Worm (Caenorhabditis elegans) whole organism, L4 larva: ENCODE data around the gene ifb-2.

Source experiments
- D1046.2 ChIP-seq: fragments of 200-800 bp; sonication (Bioruptor generic); IDR thresholded peaks from 2 replicates; pipeline ENCODE4 v1.3.6; 2022; ENCODE audit warnings: missing genetic modification characterization, missing compliant biosample characterization
- F10B5.3 ChIP-seq: sonication (generic microtip); optimal IDR thresholded peaks from 2 replicates; lab custom pipeline; 2016; ENCODE audit warnings: mild to moderate bottlenecking, missing genetic modification characterization, missing compliant biosample characterization
- F26F4.8 ChIP-seq: fragments of 200-800 bp; sonication (Bioruptor generic); conservative IDR thresholded peaks from 2 replicates; pipeline ENCODE4 v1.3.6; 2022; ENCODE audit warnings: missing genetic modification characterization, missing compliant biosample characterization
- F37D6.2 ChIP-seq: sonication (generic microtip); optimal IDR thresholded peaks from 2 replicates; lab custom pipeline; 2016; ENCODE audit warnings: mild to moderate bottlenecking, missing genetic modification characterization, missing compliant biosample characterization
- R02D3.7 ChIP-seq: fragments of 150-350 bp; sonication (generic microtip); optimal IDR thresholded peaks from 3 replicates; lab custom pipeline; 2014; ENCODE audit warnings: missing biosample characterization, missing genetic modification characterization
- T20F7.1 ChIP-seq: fragments of 200-800 bp; sonication (Bioruptor generic); optimal IDR thresholded peaks from 2 replicates; lab custom pipeline; 2018; ENCODE audit warnings: mild to moderate bottlenecking, missing genetic modification characterization, missing compliant biosample characterization
- T26A8.4 ChIP-seq: fragments of 200-800 bp; sonication (Bioruptor generic); IDR thresholded peaks from 2 replicates; pipeline ENCODE4 v1.3.6; 2022; ENCODE audit warnings: missing genetic modification characterization, missing compliant biosample characterization
- Y105C5A.15 ChIP-seq: fragments of 200-800 bp; sonication (Bioruptor generic); IDR thresholded peaks from 2 replicates; pipeline ENCODE4 v1.3.6; 2022; ENCODE audit warnings: missing genetic modification characterization, missing compliant biosample characterization
- Y48G9A.11 ChIP-seq: fragments of 200-800 bp; sonication (Bioruptor generic); IDR thresholded peaks from 2 replicates; pipeline ENCODE4 v1.3.6; 2022; ENCODE audit warnings: missing genetic modification reagents, missing genetic modification characterization, missing compliant biosample characterization
- ZK546.5 ChIP-seq, 2 experiments: sonication (generic microtip); optimal IDR thresholded peaks; 2 replicates each; lab custom pipeline; 2017; ENCODE audit warnings: missing biosample characterization in 2 of 2, missing genetic modification characterization in 2 of 2
- aha-1 ChIP-seq: fragments of 150-350 bp; peaks from one replicate; lab custom pipeline; 2014; ENCODE audit warnings: missing biosample characterization, missing genetic modification characterization
- ceh-20 ChIP-seq: fragments of 200-800 bp; sonication (Bioruptor generic); IDR thresholded peaks from 2 replicates; pipeline ENCODE4 v1.3.6; 2022; ENCODE audit warnings: missing genetic modification reagents, missing genetic modification characterization, missing compliant biosample characterization
- ceh-28 ChIP-seq: fragments of 150-350 bp; optimal IDR thresholded peaks from 2 replicates; lab custom pipeline; 2014; ENCODE audit warnings: missing biosample characterization, missing genetic modification reagents, missing genetic modification characterization
- ceh-32 ChIP-seq: sonication (generic microtip); optimal IDR thresholded peaks from 2 replicates; lab custom pipeline; 2016; ENCODE audit warnings: mild to moderate bottlenecking, missing genetic modification characterization, missing compliant biosample characterization; ENCODE audit not compliant: poor library complexity
- ceh-82 ChIP-seq: sonication (generic microtip); optimal IDR thresholded peaks from 2 replicates; lab custom pipeline; 2017; ENCODE audit warnings: missing biosample characterization, missing genetic modification characterization
- cey-2 ChIP-seq: sonication (generic microtip); optimal IDR thresholded peaks from 3 replicates; lab custom pipeline; 2017; ENCODE audit warnings: missing genetic modification characterization, mild to moderate bottlenecking, missing compliant biosample characterization, antibody characterized with exemption, borderline replicate concordance; ENCODE audit not compliant: insufficient read depth
- daf-16 ChIP-seq, 3 experiments: sonication (generic microtip); optimal IDR thresholded peaks; 2 replicates each; lab custom pipeline; 2016 to 2017; ENCODE audit warnings: missing genetic modification characterization in 3 of 3, missing genetic modification reagents in 3 of 3, mild to moderate bottlenecking in 2 of 3, missing compliant biosample characterization in 2 of 3, missing biosample characterization in 1 of 3, moderate library complexity in 1 of 3
- dmd-9 ChIP-seq: fragments of 200-800 bp; sonication (Bioruptor generic); IDR thresholded peaks from 2 replicates; pipeline ENCODE4 v1.3.6; 2022; ENCODE audit warnings: missing genetic modification reagents, missing genetic modification characterization, missing compliant biosample characterization
- dpl-1 ChIP-seq: fragments of 150-350 bp; optimal IDR thresholded peaks from 2 replicates; lab custom pipeline; 2014; ENCODE audit warnings: missing biosample characterization, missing genetic modification reagents, missing genetic modification characterization
- duxl-1 ChIP-seq: sonication (generic microtip); optimal IDR thresholded peaks from 2 replicates; lab custom pipeline; 2016; ENCODE audit warnings: mild to moderate bottlenecking, missing genetic modification characterization, moderate library complexity, missing compliant biosample characterization; ENCODE audit not compliant: poor library complexity
- dve-1 ChIP-seq: sonication (generic microtip); optimal IDR thresholded peaks from 2 replicates; lab custom pipeline; 2017; ENCODE audit warnings: antibody characterized with exemption, mild to moderate bottlenecking, missing genetic modification characterization, missing compliant biosample characterization; ENCODE audit not compliant: insufficient read depth
- fkh-10 ChIP-seq: fragments of 150-350 bp; optimal IDR thresholded peaks from 2 replicates; lab custom pipeline; 2014; ENCODE audit warnings: missing biosample characterization, missing genetic modification reagents, missing genetic modification characterization
- fos-1 ChIP-seq: fragments of 150-350 bp; optimal IDR thresholded peaks from 2 replicates; lab custom pipeline; 2014; ENCODE audit warnings: missing biosample characterization, missing genetic modification characterization
- gei-8 ChIP-seq: fragments of 200-800 bp; sonication (Bioruptor generic); optimal IDR thresholded peaks from 2 replicates; lab custom pipeline; 2018; ENCODE audit warnings: mild to moderate bottlenecking, missing genetic modification characterization, missing compliant biosample characterization
- hlh-30 ChIP-seq: sonication (generic microtip); optimal IDR thresholded peaks from 2 replicates; lab custom pipeline; 2017; ENCODE audit warnings: antibody characterized with exemption, mild to moderate bottlenecking, missing genetic modification characterization, missing compliant biosample characterization; ENCODE audit not compliant: insufficient read depth
- lin-1 ChIP-seq: fragments of 200-800 bp; sonication (Bioruptor generic); IDR thresholded peaks from 2 replicates; pipeline ENCODE4 v1.3.6; 2022; ENCODE audit warnings: missing genetic modification reagents, missing genetic modification characterization, missing compliant biosample characterization
- lin-29 ChIP-seq: fragments of 200-800 bp; sonication (Bioruptor generic); IDR thresholded peaks from 2 replicates; pipeline ENCODE4 v1.3.6; 2022; ENCODE audit warnings: missing genetic modification reagents, missing genetic modification characterization, missing compliant biosample characterization
- lsy-2 ChIP-seq, 2 experiments: fragments of 150-350 bp in 1 of 2; sonication (generic microtip) in 1 of 2; optimal IDR thresholded peaks; 2 replicates each; lab custom pipeline; 2014 to 2017; ENCODE audit warnings: missing biosample characterization in 2 of 2, missing genetic modification characterization in 2 of 2
- madf-9 ChIP-seq: fragments of 200-800 bp; sonication (Bioruptor generic); conservative IDR thresholded peaks from 2 replicates; pipeline ENCODE4 v1.3.6; 2022; ENCODE audit warnings: missing genetic modification reagents, missing genetic modification characterization, missing compliant biosample characterization
- mdl-1 ChIP-seq, 2 experiments: fragments of 150-350 bp in 1 of 2; sonication (generic microtip) in 1 of 2; optimal IDR thresholded peaks; 2 replicates each; lab custom pipeline; 2014 to 2017; ENCODE audit warnings: missing biosample characterization in 2 of 2, missing genetic modification characterization in 2 of 2
- mxl-2 ChIP-seq: fragments of 200-800 bp; sonication (Bioruptor generic); conservative IDR thresholded peaks from 2 replicates; pipeline ENCODE4 v1.3.6; 2022; ENCODE audit warnings: missing genetic modification reagents, missing genetic modification characterization, missing compliant biosample characterization
- mxl-3 ChIP-seq: fragments of 200-800 bp; sonication (Bioruptor generic); optimal IDR thresholded peaks from 2 replicates; lab custom pipeline; 2018; ENCODE audit warnings: mild to moderate bottlenecking, missing genetic modification characterization, missing compliant biosample characterization
- nhr-102 ChIP-seq: sonication (generic microtip); optimal IDR thresholded peaks from 2 replicates; lab custom pipeline; 2016; ENCODE audit warnings: mild to moderate bottlenecking, missing genetic modification characterization, moderate library complexity, missing compliant biosample characterization
- nhr-111 ChIP-seq: fragments of 200-800 bp; sonication (Bioruptor generic); optimal IDR thresholded peaks from 2 replicates; lab custom pipeline; 2018; ENCODE audit warnings: mild to moderate bottlenecking, missing genetic modification characterization, missing compliant biosample characterization
- nhr-25 ChIP-seq: sonication (generic microtip); optimal IDR thresholded peaks from 2 replicates; lab custom pipeline; 2017; ENCODE audit warnings: missing genetic modification characterization, mild to moderate bottlenecking, missing compliant biosample characterization, antibody characterized with exemption, moderate library complexity, borderline replicate concordance; ENCODE audit not compliant: insufficient read depth
- nhr-48 ChIP-seq: sonication (generic microtip); optimal IDR thresholded peaks from 2 replicates; lab custom pipeline; 2016; ENCODE audit warnings: mild to moderate bottlenecking, missing genetic modification characterization, missing compliant biosample characterization
- rbr-2 ChIP-seq: sonication (generic microtip); optimal IDR thresholded peaks from 2 replicates; lab custom pipeline; 2016; ENCODE audit warnings: missing genotype, missing genetic modification characterization, missing compliant biosample characterization
- saeg-2 ChIP-seq: fragments of 200-800 bp; sonication (Bioruptor generic); IDR thresholded peaks from 2 replicates; pipeline ENCODE4 v1.3.6; 2022; ENCODE audit warnings: missing genetic modification reagents, missing genetic modification characterization, missing compliant biosample characterization
- sdz-12 ChIP-seq: fragments of 200-800 bp; sonication (Bioruptor generic); optimal IDR thresholded peaks from 2 replicates; lab custom pipeline; 2018; ENCODE audit warnings: mild to moderate bottlenecking, missing genetic modification characterization, missing compliant biosample characterization
- skn-1 ChIP-seq: fragments of 150-350 bp; optimal IDR thresholded peaks from 2 replicates; lab custom pipeline; 2014; ENCODE audit warnings: missing biosample characterization, missing genetic modification characterization
- snpc-4 ChIP-seq: fragments of 150-350 bp; optimal IDR thresholded peaks from 2 replicates; lab custom pipeline; 2014; ENCODE audit warnings: missing biosample characterization, missing genetic modification characterization
- spr-1 ChIP-seq: sonication (generic microtip); optimal IDR thresholded peaks from 2 replicates; lab custom pipeline; 2016; ENCODE audit warnings: mild to moderate bottlenecking, missing genetic modification characterization, missing compliant biosample characterization
- spr-3 ChIP-seq: fragments of 200-800 bp; sonication (Bioruptor generic); optimal IDR thresholded peaks from 2 replicates; lab custom pipeline; 2018; ENCODE audit warnings: mild to moderate bottlenecking, missing genetic modification characterization, missing compliant biosample characterization
- tra-1 ChIP-seq: fragments of 200-800 bp; sonication (Bioruptor generic); IDR thresholded peaks from 2 replicates; pipeline ENCODE4 v1.3.6; 2022; ENCODE audit warnings: missing genetic modification reagents, missing genetic modification characterization, missing compliant biosample characterization
- unc-130 ChIP-seq: sonication (generic microtip); optimal IDR thresholded peaks from 2 replicates; lab custom pipeline; 2016; ENCODE audit warnings: missing genetic modification reagents, missing genetic modification characterization, missing compliant biosample characterization
- unc-62 ChIP-seq, 3 experiments: fragments of 150-350 bp in 1 of 3; sonication (generic microtip); optimal IDR thresholded peaks in 2 of 3; peaks in 1 of 3; 1 replicate in 1 of 3; 2 replicates in 2 of 3; lab custom pipeline; 2014 to 2017; ENCODE audit warnings: missing biosample characterization in 3 of 3, missing genetic modification characterization in 3 of 3, missing genetic modification reagents in 3 of 3, missing genotype in 1 of 3
- zag-1 ChIP-seq: fragments of 150-350 bp; optimal IDR thresholded peaks from 2 replicates; lab custom pipeline; 2014; ENCODE audit warnings: missing biosample characterization, missing genetic modification characterization
- zfp-2 ChIP-seq: sonication (generic microtip); optimal IDR thresholded peaks from 2 replicates; lab custom pipeline; 2016; ENCODE audit warnings: mild to moderate bottlenecking, missing genetic modification characterization, missing compliant biosample characterization
- zip-11 ChIP-seq: fragments of 200-800 bp; sonication (Bioruptor generic); IDR thresholded peaks from 2 replicates; pipeline ENCODE4 v1.3.6; 2022; ENCODE audit warnings: missing genetic modification characterization, missing compliant biosample characterization
- ztf-7 ChIP-seq: fragments of 150-350 bp; optimal IDR thresholded peaks from 2 replicates; lab custom pipeline; 2014; ENCODE audit warnings: missing biosample characterization, missing genetic modification characterization

The ifb-2 gene

ce11 chrII:5714807-5715206 lies 35.2 kb upstream of the ifb-2 start, which contains the start of the genes tiar-1 and lelo-4 (continued):
- no peak for TF ChIP-seq sdz-12 (GFP tag; lab: Kevin White, UChicago)
- TF ChIP-seq dmd-9 (GFP tag; lab: Robert Waterston, UW): no peak
- no peak for TF ChIP-seq zag-1 (tag; lab: Kevin White, UChicago)
- no peak for TF ChIP-seq ceh-32 (tag; lab: Kevin White, UChicago)
- no peak for TF ChIP-seq spr-3 (GFP tag; lab: Kevin White, UChicago)
- TF ChIP-seq rbr-2 (tag; lab: Kevin White, UChicago): peak; percentile 35
- peak; percentile 51 for TF ChIP-seq hlh-30
- TF ChIP-seq cey-2 (tag; lab: Kevin White, UChicago): no peak
- no peak for TF ChIP-seq mxl-2 (GFP tag; lab: Robert Waterston, UW)
- TF ChIP-seq zip-11 (GFP tag; lab: Robert Waterston, UW): no peak
- peak in 1 of 2 experiments; percentile 87 for TF ChIP-seq unc-62 (GFP tag; optimal IDR thresholded peaks at IDR 0.05 in 1 of 2; lab: Kevin White, UChicago)
- TF ChIP-seq unc-62 (tag; optimal IDR thresholded peaks at IDR 0.05; lab: Kevin White, UChicago): no peak
- TF ChIP-seq dpl-1: peak; percentile 90
- TF ChIP-seq daf-16 (GFP tag; optimal IDR thresholded peaks at IDR 0.05; lab: Kevin White, UChicago): no peak
- peak; percentile 48 for TF ChIP-seq daf-16 (tag; optimal IDR thresholded peaks at IDR 0.05; lab: Kevin White, UChicago)
- no peak for TF ChIP-seq snpc-4 (tag; lab: Kevin White, UChicago)
- TF ChIP-seq nhr-48 (tag; lab: Kevin White, UChicago): no peak
- TF ChIP-seq fos-1: no peak
- TF ChIP-seq ceh-28 (tag; lab: Kevin White, UChicago): no peak
- TF ChIP-seq R02D3.7 (tag; lab: Kevin White, UChicago): no peak
- no peak for TF ChIP-seq saeg-2 (GFP tag; lab: Robert Waterston, UW)
- no peak for TF ChIP-seq Y105C5A.15 (GFP tag; lab: Robert Waterston, UW)
- TF ChIP-seq mdl-1 (tag; optimal IDR thresholded peaks at IDR 0.05; lab: Kevin White, UChicago): no peak
- no peak for TF ChIP-seq ceh-82 (tag; lab: Kevin White, UChicago)
- TF ChIP-seq D1046.2 (GFP tag; lab: Robert Waterston, UW): no peak
- no peak for TF ChIP-seq nhr-25 (tag; lab: Kevin White, UChicago)
- TF ChIP-seq aha-1 (tag; lab: Kevin White, UChicago): no peak
- no peak for TF ChIP-seq tra-1
- no peak for TF ChIP-seq ztf-7 (tag; lab: Kevin White, UChicago)
- TF ChIP-seq duxl-1 (tag; lab: Kevin White, UChicago): no peak
- TF ChIP-seq spr-1 (tag; lab: Kevin White, UChicago): no peak
- TF ChIP-seq lin-29 (GFP tag; lab: Robert Waterston, UW): no peak
- TF ChIP-seq ZK546.5 (tag; optimal IDR thresholded peaks at IDR 0.05; lab: Kevin White, UChicago): peak in 1 of 2 experiments; percentile 84
- no peak for TF ChIP-seq F37D6.2 (tag; lab: Kevin White, UChicago)
- TF ChIP-seq fkh-10: no peak
- no peak for TF ChIP-seq ceh-20 (GFP tag; lab: Robert Waterston, UW)
- TF ChIP-seq lsy-2 (tag; optimal IDR thresholded peaks at IDR 0.05; lab: Kevin White, UChicago): peak in 1 of 2 experiments; percentile 83
- no peak for TF ChIP-seq gei-8 (GFP tag; lab: Kevin White, UChicago)
- TF ChIP-seq skn-1: no peak
- TF ChIP-seq lin-1: no peak
- no peak for TF ChIP-seq F26F4.8 (GFP tag; lab: Robert Waterston, UW)
- no peak for TF ChIP-seq nhr-102
- TF ChIP-seq F10B5.3: no peak
- no peak for TF ChIP-seq madf-9
- peak; percentile 9 for TF ChIP-seq unc-130 (GFP tag; lab: Kevin White, UChicago)
- no peak for TF ChIP-seq Y48G9A.11
- TF ChIP-seq mxl-3 (GFP tag; lab: Kevin White, UChicago): no peak
- peak; percentile 58 for TF ChIP-seq dve-1
- TF ChIP-seq T26A8.4 (GFP tag; lab: Robert Waterston, UW): no peak
- TF ChIP-seq zfp-2: peak; percentile 18
- TF ChIP-seq T20F7.1 (GFP tag; lab: Kevin White, UChicago): no peak
- no peak for TF ChIP-seq nhr-111 (GFP tag; lab: Kevin White, UChicago)
